Worm (Caenorhabditis elegans): ENCODE results near the gene W01F3.2.

DNA sequence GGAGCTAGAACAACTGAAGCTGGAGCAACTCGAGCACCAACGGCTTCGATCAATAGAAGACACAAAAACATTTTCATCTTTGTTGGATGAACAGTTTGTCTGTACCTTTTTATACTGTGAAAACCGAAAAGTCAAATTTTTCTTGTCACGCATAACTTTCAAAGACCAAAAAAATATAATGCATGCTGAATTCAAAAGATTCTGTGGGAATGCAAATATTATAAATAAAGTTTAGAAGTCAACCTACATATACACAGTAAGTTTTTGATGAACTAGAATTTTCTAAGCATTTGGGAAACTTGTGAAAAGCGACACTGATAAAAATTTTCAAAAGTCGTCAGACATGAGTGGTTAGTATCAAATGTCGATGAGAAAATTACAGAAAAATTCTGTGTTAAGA, 26.5 kb upstream of the W01F3.2 start, which contains the start of gene F46B3.15:
- TF ChIP-seq nhr-76 (tag; optimal IDR thresholded peaks at IDR 0.05) (no peak), flh-1 (GFP tag; optimal IDR thresholded peaks at IDR 0.05) (no peak), unc-39 (tag; optimal IDR thresholded peaks at IDR 0.05) (no peak), sem-2 (GFP tag; optimal IDR thresholded peaks at IDR 0.05) (no peak), nhr-237 (tag; optimal IDR thresholded peaks at IDR 0.05) (no peak), ham-2 (GFP tag; optimal IDR thresholded peaks at IDR 0.05) (no peak), unc-120 (tag; optimal IDR thresholded peaks at IDR 0.05; ENCODE audit: poor library complexity, severe bottlenecking) (no peak)
